Worm (Caenorhabditis elegans) whole organism, early embryonic: ENCODE data around the gene K12B6.9.

Source experiments
- B0310.2 ChIP-seq: sonication (generic microtip); optimal IDR thresholded peaks from 2 replicates; lab custom pipeline; 2016; ENCODE audit warnings: mild to moderate bottlenecking, missing genetic modification characterization, missing compliant biosample characterization
- F13C5.2 ChIP-seq: sonication (generic microtip); optimal IDR thresholded peaks from 2 replicates; lab custom pipeline; 2017; ENCODE audit warnings: mild to moderate bottlenecking, missing genetic modification characterization, inconsistent platforms, missing compliant biosample characterization
- aly-1 ChIP-seq: sonication (generic microtip); optimal IDR thresholded peaks from 2 replicates; lab custom pipeline; 2016; ENCODE audit warnings: missing genetic modification characterization, missing compliant biosample characterization
- ama-1 ChIP-seq: fragments of 150-350 bp; optimal IDR thresholded peaks from 2 replicates; lab custom pipeline; 2014
- ceh-13 ChIP-seq: fragments of 200-800 bp; sonication (Bioruptor generic); optimal IDR thresholded peaks from 2 replicates; lab custom pipeline; 2018; ENCODE audit warnings: mild to moderate bottlenecking, missing genetic modification characterization, missing compliant biosample characterization
- ceh-36 ChIP-seq: sonication (generic microtip); optimal IDR thresholded peaks from 2 replicates; lab custom pipeline; 2016; ENCODE audit warnings: missing genetic modification characterization, inconsistent platforms, missing compliant biosample characterization
- ets-7 ChIP-seq: sonication (generic microtip); optimal IDR thresholded peaks from 2 replicates; lab custom pipeline; 2016; ENCODE audit warnings: missing genotype, missing genetic modification characterization, missing compliant biosample characterization
- flt-1 ChIP-seq: fragments of 200-800 bp; sonication (Bioruptor generic); IDR thresholded peaks from 2 replicates; pipeline ENCODE4 v1.3.6; 2022; ENCODE audit warnings: missing genetic modification characterization, missing compliant biosample characterization
- hmbx-1 ChIP-seq: sonication (generic microtip); optimal IDR thresholded peaks from 2 replicates; lab custom pipeline; 2016; ENCODE audit warnings: mild to moderate bottlenecking, missing genetic modification characterization, missing compliant biosample characterization
- hmg-4 ChIP-seq: fragments of 200-800 bp; sonication (Bioruptor generic); optimal IDR thresholded peaks from 2 replicates; lab custom pipeline; 2018; ENCODE audit warnings: mild to moderate bottlenecking, missing genetic modification characterization, missing compliant biosample characterization
- hnd-1 ChIP-seq: sonication (generic microtip); optimal IDR thresholded peaks from 2 replicates; lab custom pipeline; 2016; ENCODE audit warnings: missing genetic modification characterization, missing compliant biosample characterization
- pes-1 ChIP-seq: fragments of 200-800 bp; sonication (Bioruptor generic); IDR thresholded peaks from 2 replicates; pipeline ENCODE4 v1.3.6; 2022; ENCODE audit warnings: missing genetic modification reagents, missing genetic modification characterization, missing compliant biosample characterization
- scrt-1 ChIP-seq: fragments of 200-800 bp; sonication (Bioruptor generic); IDR thresholded peaks from 2 replicates; pipeline ENCODE4 v1.3.6; 2022; ENCODE audit warnings: missing genetic modification characterization, missing compliant biosample characterization
- sea-1 ChIP-seq: fragments of 200-800 bp; sonication (Bioruptor generic); conservative IDR thresholded peaks from 2 replicates; pipeline ENCODE4 v1.3.6; 2022; ENCODE audit warnings: missing genetic modification characterization, missing compliant biosample characterization
- tbx-11 ChIP-seq: fragments of 200-800 bp; sonication (Bioruptor generic); IDR thresholded peaks from 2 replicates; pipeline ENCODE4 v1.3.6; 2022; ENCODE audit warnings: missing genetic modification characterization, missing compliant biosample characterization
- tbx-37 ChIP-seq: fragments of 200-800 bp; sonication (Bioruptor generic); conservative IDR thresholded peaks from 2 replicates; pipeline ENCODE4 v1.3.6; 2022; ENCODE audit warnings: missing genetic modification reagents, missing genetic modification characterization, missing compliant biosample characterization
- tra-4 ChIP-seq: sonication (generic microtip); optimal IDR thresholded peaks from 2 replicates; lab custom pipeline; 2017; ENCODE audit warnings: missing genetic modification characterization, missing compliant biosample characterization

K12B6.9 gene

DNA sequence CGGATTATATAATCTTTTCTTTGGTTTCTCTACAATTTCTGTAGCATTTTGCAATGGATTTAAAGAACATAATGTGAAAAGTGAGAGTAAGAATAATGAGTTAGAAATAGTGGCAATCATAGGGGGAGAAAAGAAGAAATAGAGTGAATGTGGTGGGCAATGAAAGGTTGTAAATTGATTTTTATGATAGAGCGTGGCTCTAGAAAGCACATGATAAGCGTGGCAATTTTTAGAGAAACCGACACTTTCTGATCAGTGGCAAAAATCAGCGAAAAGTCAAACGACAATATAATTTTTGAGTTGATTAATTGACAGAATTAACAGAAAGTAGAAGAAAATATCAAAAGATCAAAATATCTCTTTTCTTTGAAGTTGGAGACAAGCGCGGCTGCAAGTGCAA is at the start of gene K12B6.9:
K12B6.9 (minus strand) TSS at position 266 of the 400 bp plus-strand sequence.
- TF ChIP-seq ama-1 (lab: Kevin White, UChicago) (no peak), flt-1 (GFP tag; lab: Robert Waterston, UW) (no peak), B0310.2 (tag; lab: Kevin White, UChicago) (no peak), scrt-1 (GFP tag; lab: Robert Waterston, UW) (no peak), tbx-11 (no peak), hmg-4 (GFP tag; lab: Kevin White, UChicago) (no peak), ceh-36 (tag; lab: Kevin White, UChicago) (no peak), pes-1 (GFP tag; lab: Robert Waterston, UW) (no peak), tra-4 (tag; lab: Kevin White, UChicago) (no peak), aly-1 (tag; lab: Kevin White, UChicago) (no peak)

DNA sequence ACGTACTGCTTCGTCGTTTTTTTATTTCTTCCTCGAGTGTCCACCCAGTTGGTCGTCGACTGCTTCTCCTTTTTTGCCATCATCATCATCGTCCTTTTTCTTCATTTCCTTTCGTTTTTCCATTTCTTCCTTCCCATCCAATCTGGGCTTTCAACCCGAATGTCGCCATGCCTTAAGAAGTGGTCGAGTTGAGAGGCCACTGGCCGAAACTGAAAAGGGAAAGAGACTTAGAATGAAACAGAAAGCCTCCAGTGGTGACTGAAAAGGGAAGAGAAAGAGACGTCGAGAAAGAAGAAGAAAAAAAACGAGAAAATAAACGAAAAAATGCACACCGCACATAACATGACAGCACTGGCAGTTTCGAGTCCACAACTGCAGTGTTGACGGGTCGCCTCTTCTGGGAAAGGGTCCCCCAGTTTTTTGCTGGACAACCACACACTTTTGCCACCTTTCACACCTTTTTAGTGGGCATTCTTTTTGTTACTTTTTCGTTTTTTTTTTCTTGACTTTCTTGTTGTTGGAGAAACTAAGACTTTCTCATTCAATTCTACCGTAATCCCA is 48.7 kb upstream of the K12B6.9 start:
- TF ChIP-seq aly-1 (tag; lab: Kevin White, UChicago), result no peak
- TF ChIP-seq tbx-37 (GFP tag; lab: Robert Waterston, UW), result no peak
- no peak for TF ChIP-seq B0310.2 (tag; lab: Kevin White, UChicago)
- no peak for TF ChIP-seq F13C5.2 (tag; lab: Kevin White, UChicago)
- no peak for TF ChIP-seq sea-1 (GFP tag; lab: Robert Waterston, UW)
- no peak for TF ChIP-seq tra-4 (tag; lab: Kevin White, UChicago)
- no peak for TF ChIP-seq ceh-13 (GFP tag; lab: Kevin White, UChicago)
- TF ChIP-seq flt-1 (GFP tag; lab: Robert Waterston, UW), result no peak
- TF ChIP-seq ets-7 (tag; lab: Kevin White, UChicago), result no peak
- TF ChIP-seq scrt-1 (GFP tag; lab: Robert Waterston, UW), result no peak
- TF ChIP-seq hmg-4 (GFP tag; lab: Kevin White, UChicago), result no peak
- no peak for TF ChIP-seq hnd-1 (tag; lab: Kevin White, UChicago)
- TF ChIP-seq tbx-11, result no peak
- no peak for TF ChIP-seq pes-1 (GFP tag; lab: Robert Waterston, UW)
- TF ChIP-seq hmbx-1 (tag; lab: Kevin White, UChicago), result no peak
- TF ChIP-seq ceh-36 (tag; lab: Kevin White, UChicago), result no peak
- TF ChIP-seq ama-1 (lab: Kevin White, UChicago), result no peak

DNA sequence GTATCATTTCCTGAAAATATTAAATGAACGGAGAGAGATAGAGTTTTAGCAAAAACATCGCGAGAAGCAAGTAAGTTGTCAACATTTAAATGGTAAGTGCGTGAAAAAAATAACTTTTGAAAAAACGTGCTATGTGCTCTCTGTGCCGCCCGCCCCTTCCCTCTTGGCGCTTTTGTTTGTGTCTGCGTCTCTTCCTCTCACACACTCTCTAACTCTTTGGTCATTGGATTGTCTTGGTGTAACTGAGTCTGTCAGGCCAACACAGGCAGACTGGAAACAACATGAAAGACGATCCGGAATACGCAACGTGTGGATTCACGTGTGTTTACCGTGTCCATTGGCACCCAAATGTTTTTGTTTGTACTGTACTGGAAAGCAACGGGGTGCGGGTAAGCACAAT is 43.6 kb upstream of the K12B6.9 start, which contains the start of gene T28C12.6:
T28C12.6 (minus strand) TSS at position 12 of the 400 bp plus-strand sequence.
- TF ChIP-seq pes-1 (GFP tag; lab: Robert Waterston, UW) (no peak), ceh-36 (tag; lab: Kevin White, UChicago) (no peak), aly-1 (tag; lab: Kevin White, UChicago) (no peak), B0310.2 (tag; lab: Kevin White, UChicago) (no peak), flt-1 (GFP tag; lab: Robert Waterston, UW) (no peak), sea-1 (GFP tag; lab: Robert Waterston, UW) (no peak), ets-7 (tag; lab: Kevin White, UChicago) (no peak), hnd-1 (tag; lab: Kevin White, UChicago) (no peak), ama-1 (lab: Kevin White, UChicago) (no peak), tbx-11 (no peak), hmg-4 (GFP tag; lab: Kevin White, UChicago) (no peak)

DNA sequence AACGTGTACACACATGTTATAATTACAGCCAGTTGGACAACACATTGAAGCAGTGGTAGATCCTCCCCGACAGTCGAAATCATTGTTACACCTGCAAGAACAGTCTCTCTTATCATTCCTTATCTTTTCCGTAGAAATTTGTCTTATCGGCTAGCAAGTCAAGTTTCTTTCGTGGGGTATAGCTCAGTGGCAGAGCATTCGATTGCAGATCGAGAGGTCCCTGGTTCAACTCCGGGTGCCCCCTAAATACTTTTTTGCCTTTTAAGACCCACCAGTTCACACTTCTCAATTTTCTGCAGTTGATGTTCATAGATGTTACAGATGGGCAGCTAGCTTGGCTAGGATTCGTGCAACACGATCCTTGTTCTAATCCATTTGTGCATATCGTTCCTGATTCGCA is 42.8 kb upstream of the K12B6.9 start:
- TF ChIP-seq ceh-13 (GFP tag; lab: Kevin White, UChicago) (no peak), ama-1 (lab: Kevin White, UChicago) (no peak), ceh-36 (tag; lab: Kevin White, UChicago) (no peak), scrt-1 (GFP tag; lab: Robert Waterston, UW) (no peak), hmbx-1 (tag; lab: Kevin White, UChicago) (no peak), tbx-11 (no peak), tra-4 (tag; lab: Kevin White, UChicago) (no peak), sea-1 (GFP tag; lab: Robert Waterston, UW) (no peak), tbx-37 (GFP tag; lab: Robert Waterston, UW) (no peak), ets-7 (tag; lab: Kevin White, UChicago) (no peak), hmg-4 (GFP tag; lab: Kevin White, UChicago) (no peak), hnd-1 (tag; lab: Kevin White, UChicago) (no peak)

DNA sequence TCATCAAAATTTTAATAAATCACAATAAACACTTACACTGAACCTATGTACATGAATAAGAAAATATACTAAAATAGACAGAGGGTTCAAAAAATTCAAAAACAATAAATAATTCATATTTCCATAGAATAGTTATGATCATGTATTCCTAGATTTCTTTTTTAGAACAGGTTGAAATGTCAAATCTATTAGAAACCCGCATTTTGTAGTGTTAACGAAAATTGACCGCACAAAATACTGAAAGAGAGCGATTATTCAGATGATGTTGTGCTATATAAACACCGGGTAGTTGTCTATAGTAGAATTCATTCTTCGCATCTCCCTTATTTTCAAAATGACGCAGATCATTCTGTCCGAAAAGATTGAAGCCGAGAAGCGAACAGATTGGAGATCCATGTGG is 39.1 kb upstream of the K12B6.9 start, which contains the start of gene T28C12.1:
T28C12.1 (plus strand) TSS at position 301 of the 400 bp plus-strand sequence.
- TF ChIP-seq ets-7 (tag; lab: Kevin White, UChicago) (no peak), flt-1 (GFP tag; lab: Robert Waterston, UW) (no peak), tbx-11 (no peak), hmg-4 (GFP tag; lab: Kevin White, UChicago) (no peak), aly-1 (tag; lab: Kevin White, UChicago) (no peak), tbx-37 (GFP tag; lab: Robert Waterston, UW) (no peak), scrt-1 (GFP tag; lab: Robert Waterston, UW) (no peak), sea-1 (GFP tag; lab: Robert Waterston, UW) (no peak), hnd-1 (tag; lab: Kevin White, UChicago) (no peak), F13C5.2 (tag; lab: Kevin White, UChicago) (no peak), pes-1 (GFP tag; lab: Robert Waterston, UW) (no peak)

DNA sequence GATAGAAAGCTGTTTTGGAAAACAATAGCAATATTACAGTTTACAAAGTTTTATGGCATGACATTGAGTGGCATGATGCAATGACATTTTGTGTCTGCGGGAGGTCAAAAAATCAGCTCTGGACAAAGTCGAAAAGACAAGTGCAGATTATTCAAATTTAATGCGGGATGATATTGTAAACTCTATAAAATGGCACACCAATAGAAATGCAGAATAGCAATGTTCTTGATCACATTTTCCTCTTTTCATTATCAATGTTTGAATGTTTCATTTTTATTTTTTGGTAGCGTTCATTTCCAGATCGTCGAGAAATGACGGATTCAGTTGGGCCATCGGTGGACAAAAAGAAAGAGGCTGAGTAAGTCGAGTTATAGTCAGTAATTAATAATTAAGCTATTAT is 36.4 kb upstream of the K12B6.9 start, which contains the start of gene T28C12.2:
T28C12.2 (plus strand) TSS at position 301 of the 400 bp plus-strand sequence.
- TF ChIP-seq hnd-1 (tag; lab: Kevin White, UChicago) (no peak), tbx-11 (no peak), scrt-1 (GFP tag; lab: Robert Waterston, UW) (no peak), ceh-13 (GFP tag; lab: Kevin White, UChicago) (no peak), F13C5.2 (tag; lab: Kevin White, UChicago) (no peak), hmbx-1 (tag; lab: Kevin White, UChicago) (no peak), ets-7 (tag; lab: Kevin White, UChicago) (no peak), ceh-36 (tag; lab: Kevin White, UChicago) (no peak), hmg-4 (GFP tag; lab: Kevin White, UChicago) (no peak), tra-4 (tag; lab: Kevin White, UChicago) (no peak), tbx-37 (GFP tag; lab: Robert Waterston, UW) (no peak), B0310.2 (tag; lab: Kevin White, UChicago) (no peak), ama-1 (lab: Kevin White, UChicago) (no peak), aly-1 (tag; lab: Kevin White, UChicago) (no peak), flt-1 (GFP tag; lab: Robert Waterston, UW) (no peak), sea-1 (GFP tag; lab: Robert Waterston, UW) (no peak), pes-1 (GFP tag; lab: Robert Waterston, UW) (no peak)
